Worm (Caenorhabditis elegans) whole organism, young adult: ENCODE data around the gene F45E12.6.

Experiments used
- F39B2.1 ChIP-seq: fragments of 200-800 bp; sonication (Bioruptor generic); IDR thresholded peaks from 2 replicates; pipeline ENCODE4 v1.3.6; 2022; ENCODE audit warnings: missing genetic modification reagents, missing genetic modification characterization, missing compliant biosample characterization
- F49E8.2 ChIP-seq: sonication (generic microtip); optimal IDR thresholded peaks from 3 replicates; lab custom pipeline; 2017; ENCODE audit warnings: missing genetic modification characterization, mild to moderate bottlenecking, missing compliant biosample characterization, antibody characterized with exemption, moderate library complexity; ENCODE audit not compliant: insufficient read depth
- akir-1 ChIP-seq: fragments of 200-800 bp; sonication (Bioruptor generic); optimal IDR thresholded peaks from 2 replicates; lab custom pipeline; 2018; ENCODE audit warnings: mild to moderate bottlenecking, missing genetic modification characterization, moderate library complexity, missing compliant biosample characterization
- aptf-3 ChIP-seq: fragments of 200-800 bp; sonication (Bioruptor generic); IDR thresholded peaks from 2 replicates; pipeline ENCODE4 v1.3.6; 2022; ENCODE audit warnings: missing genetic modification characterization, missing compliant biosample characterization
- hrde-1 ChIP-seq: sonication (generic microtip); optimal IDR thresholded peaks from 2 replicates; lab custom pipeline; 2016; ENCODE audit warnings: missing genetic modification characterization, mild to moderate bottlenecking, missing compliant biosample characterization, moderate library complexity, missing genotype, missing genetic modification reagents, borderline replicate concordance
- lin-35 ChIP-seq, 3 experiments: fragments of 150-350 bp in 2 of 3; sonication (generic microtip) in 1 of 3; optimal IDR thresholded peaks; 2 replicates each; lab custom pipeline; 2014 to 2018; ENCODE audit warnings: missing biosample characterization in 3 of 3, missing genetic modification characterization in 3 of 3, missing genetic modification reagents in 3 of 3
- mel-28 ChIP-seq: sonication (generic microtip); optimal IDR thresholded peaks from 2 replicates; lab custom pipeline; 2016; ENCODE audit warnings: borderline replicate concordance, mild to moderate bottlenecking, missing genetic modification characterization, missing compliant biosample characterization
- nfya-1 ChIP-seq: sonication (generic microtip); optimal IDR thresholded peaks from 2 replicates; lab custom pipeline; 2017; ENCODE audit warnings: antibody characterized with exemption, missing compliant biosample characterization, missing genetic modification characterization, borderline replicate concordance; ENCODE audit not compliant: insufficient read depth
- pha-4 ChIP-seq: fragments of 150-350 bp; sonication (generic microtip); optimal IDR thresholded peaks from 2 replicates; lab custom pipeline; 2014; ENCODE audit warnings: missing biosample characterization, missing genetic modification reagents, missing genetic modification characterization
- sptf-2 ChIP-seq: fragments of 200-800 bp; sonication (Bioruptor generic); optimal IDR thresholded peaks from 2 replicates; lab custom pipeline; 2018; ENCODE audit warnings: mild to moderate bottlenecking, missing genetic modification characterization, missing compliant biosample characterization
- zfh-2 ChIP-seq: fragments of 200-800 bp; sonication (Bioruptor generic); conservative IDR thresholded peaks from 2 replicates; pipeline ENCODE4 v1.3.6; 2022; ENCODE audit warnings: missing genetic modification reagents, missing genetic modification characterization, missing compliant biosample characterization

DNA sequence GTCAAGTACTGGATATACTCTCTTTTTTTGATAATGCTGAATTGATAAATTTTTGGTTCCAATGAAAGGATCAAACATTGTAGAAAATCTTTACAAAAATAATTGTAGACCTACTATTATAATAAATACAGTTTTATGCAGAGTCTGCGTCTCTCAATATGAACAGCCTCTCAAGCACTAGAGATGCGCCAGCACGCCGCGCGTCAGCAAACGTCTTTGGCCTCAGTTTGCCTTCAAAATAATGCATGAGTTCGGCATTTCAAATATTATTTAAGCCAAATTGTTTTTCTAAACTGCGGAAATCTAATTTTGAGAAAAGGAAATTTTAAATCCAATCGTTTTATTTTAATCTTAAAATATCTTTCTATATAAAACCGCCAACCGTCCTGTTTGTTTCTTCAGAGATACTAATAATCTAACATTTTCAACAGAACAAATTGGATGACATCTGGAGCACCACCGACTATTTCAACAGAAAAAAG lies 12.3 kb downstream of the F45E12.6 start, which contains the start of gene cul-4:
- TF ChIP-seq akir-1 (GFP tag; lab: Kevin White, UChicago) = no peak
- TF ChIP-seq hrde-1 = no peak
- TF ChIP-seq pha-4 = no peak
- no peak for TF ChIP-seq sptf-2
- TF ChIP-seq aptf-3 (GFP tag; lab: Robert Waterston, UW) = no peak
- peak in 2 of 3 experiments; percentile 25 to 59 for TF ChIP-seq lin-35 (GFP tag; optimal IDR thresholded peaks at IDR 0.05; lab: Kevin White, UChicago)
- no peak for TF ChIP-seq zfh-2 (GFP tag; lab: Robert Waterston, UW)
- peak; percentile 63 for TF ChIP-seq F49E8.2 (tag; lab: Kevin White, UChicago)
- no peak for TF ChIP-seq F39B2.1
- TF ChIP-seq nfya-1 (tag; lab: Kevin White, UChicago) = no peak
- TF ChIP-seq mel-28 = no peak
